Worm (Caenorhabditis elegans): Measurements from ENCODE around the gene ntc-1.

The ntc-1 gene

ce11 chrX:4865798-4866197 lies at the start of gene ntc-1:
ntc-1 (plus strand) TSS chrX:4866098.
- TF ChIP-seq dsc-1 (tag; optimal IDR thresholded peaks at IDR 0.05), result peak; percentile 57
- TF ChIP-seq nhr-47 (tag; optimal IDR thresholded peaks at IDR 0.05), result no peak

- no peak for TF ChIP-seq zip-4 (GFP tag; optimal IDR thresholded peaks at IDR 0.05)
- TF ChIP-seq fkh-4 (tag; optimal IDR thresholded peaks at IDR 0.05; ENCODE audit: borderline replicate concordance), result no peak
- TF ChIP-seq hlh-17 (GFP tag; optimal IDR thresholded peaks at IDR 0.05; ENCODE audit: borderline replicate concordance), result no peak
- no peak for TF ChIP-seq unc-98 (GFP tag; IDR thresholded peaks at IDR 0.05)
- TF ChIP-seq Y116A8C.19 (tag; optimal IDR thresholded peaks at IDR 0.05; ENCODE audit: borderline replicate concordance), result no peak
- TF ChIP-seq lin-39 (tag; optimal IDR thresholded peaks at IDR 0.05), result no peak
- no peak for TF ChIP-seq unc-62 (GFP tag; optimal IDR thresholded peaks at IDR 0.05)
- no peak for TF ChIP-seq tlp-1 (tag; optimal IDR thresholded peaks at IDR 0.05)
- no peak for TF ChIP-seq lin-13 (GFP tag; optimal IDR thresholded peaks at IDR 0.05)
- TF ChIP-seq egl-27 (tag; optimal IDR thresholded peaks at IDR 0.05), result no peak
- no peak for TF ChIP-seq pqm-1 (tag; optimal IDR thresholded peaks at IDR 0.05)
- peak; percentile 56 for TF ChIP-seq nhr-71 (tag; optimal IDR thresholded peaks at IDR 0.05)
- TF ChIP-seq xbp-1 (tag; optimal IDR thresholded peaks at IDR 0.05), result peak; percentile 44
- peak; percentile 94 to 98 for TF ChIP-seq lsy-2 (tag; optimal IDR thresholded peaks at IDR 0.05)
- TF ChIP-seq snpc-4 (tag; optimal IDR thresholded peaks at IDR 0.05), result peak; percentile 4
- TF ChIP-seq mab-9 (GFP tag; IDR thresholded peaks at IDR 0.05), result no peak
- TF ChIP-seq lin-15B (tag; optimal IDR thresholded peaks at IDR 0.05), result no peak
- no peak for TF ChIP-seq nhr-28 (tag; optimal IDR thresholded peaks at IDR 0.05)
- no peak for TF ChIP-seq unc-130 (tag; optimal IDR thresholded peaks at IDR 0.05)
- TF ChIP-seq ceh-90 (tag; optimal IDR thresholded peaks at IDR 0.05), result no peak
- TF ChIP-seq blmp-1 (tag; optimal IDR thresholded peaks at IDR 0.05), result peak; percentile 70
- TF ChIP-seq aha-1 (tag; optimal IDR thresholded peaks at IDR 0.05), result no peak
- no peak for TF ChIP-seq ceh-8 (GFP tag; optimal IDR thresholded peaks at IDR 0.05)
- peak; percentile 79 for TF ChIP-seq F16B12.6 (tag; optimal IDR thresholded peaks at IDR 0.05)
- TF ChIP-seq ama-1 (optimal IDR thresholded peaks at IDR 0.05), result no peak
- TF ChIP-seq nhr-90 (tag; optimal IDR thresholded peaks at IDR 0.05; ENCODE audit: poor library complexity), result no peak
- peak; percentile 33 to 52 for TF ChIP-seq lin-35 (GFP tag; optimal IDR thresholded peaks at IDR 0.05)
- no peak for TF ChIP-seq sup-37 (GFP tag; optimal IDR thresholded peaks at IDR 0.05)
- peak; percentile 61 for TF ChIP-seq snu-23 (GFP tag; optimal IDR thresholded peaks at IDR 0.05)
- no peak for TF ChIP-seq sox-4 (tag; optimal IDR thresholded peaks at IDR 0.05)
- TF ChIP-seq pag-3 (tag; optimal IDR thresholded peaks at IDR 0.05; ENCODE audit: borderline replicate concordance, insufficient read depth), result no peak
- TF ChIP-seq ets-5 (GFP tag; IDR thresholded peaks at IDR 0.05), result no peak
- TF ChIP-seq mef-2 (tag; optimal IDR thresholded peaks at IDR 0.05), result no peak
- TF ChIP-seq zag-1 (tag; optimal IDR thresholded peaks at IDR 0.05), result no peak
- no peak for TF ChIP-seq jun-1 (tag; optimal IDR thresholded peaks at IDR 0.05)
- no peak for TF ChIP-seq hpl-2 (GFP tag; optimal IDR thresholded peaks at IDR 0.05)
- peak; percentile 2 for TF ChIP-seq rnt-1 (tag; optimal IDR thresholded peaks at IDR 0.05)
- peak; percentile 68 for TF ChIP-seq mep-1 (tag; optimal IDR thresholded peaks at IDR 0.05)
- TF ChIP-seq nhr-76 (tag; optimal IDR thresholded peaks at IDR 0.05), result no peak
- TF ChIP-seq unc-30 (tag; optimal IDR thresholded peaks at IDR 0.05), result no peak
- TF ChIP-seq alr-1 (tag; optimal IDR thresholded peaks at IDR 0.05; ENCODE audit: borderline replicate concordance), result no peak
- TF ChIP-seq efl-1 (optimal IDR thresholded peaks at IDR 0.05), result peak; percentile 3 to 25
- TF ChIP-seq efl-1 (GFP tag; optimal IDR thresholded peaks at IDR 0.05 in 1 of 2), result peak in 1 of 2 experiments; percentile 93
- TF ChIP-seq efl-3 (GFP tag; optimal IDR thresholded peaks at IDR 0.05), result no peak
- peak; percentile 25 for TF ChIP-seq irx-1 (tag; optimal IDR thresholded peaks at IDR 0.05)
- no peak for TF ChIP-seq nhr-47 (tag; optimal IDR thresholded peaks at IDR 0.05)
- no peak for TF ChIP-seq nhr-12 (tag; optimal IDR thresholded peaks at IDR 0.05)
- peak; percentile 29 for TF ChIP-seq elt-2 (tag; optimal IDR thresholded peaks at IDR 0.05)
- no peak for TF ChIP-seq ceh-82 (tag; optimal IDR thresholded peaks at IDR 0.05)
- TF ChIP-seq dpl-1 (GFP tag; optimal IDR thresholded peaks at IDR 0.05), result peak in 2 of 3 experiments; percentile 11 to 34
- peak; percentile 34 for TF ChIP-seq swsn-7 (tag; optimal IDR thresholded peaks at IDR 0.05)
These were observed 47.6 kb upstream of the ntc-1 start, which contains the start of gene R08E3.3 for ce11 chrX:4818252-4818651. R08E3.3 (plus strand) TSS chrX:4818593.
